Worm (Caenorhabditis elegans) whole organism, early embryonic: ENCODE measurements around the gene imph-1.

Experiments
- ama-1 ChIP-seq: fragments of 150-350 bp; optimal IDR thresholded peaks from 2 replicates; lab custom pipeline; 2014
- scrt-1 ChIP-seq: fragments of 200-800 bp; sonication (Bioruptor generic); IDR thresholded peaks from 2 replicates; pipeline ENCODE4 v1.3.6; 2022; ENCODE audit warnings: missing genetic modification characterization, missing compliant biosample characterization

ce11 chrIII:4524071-4524470 lies 29.3 kb upstream of the imph-1 start:
- no peak for TF ChIP-seq scrt-1
- TF ChIP-seq ama-1 (lab: Kevin White, UChicago) = no peak
